Fruit fly (Drosophila melanogaster) whole organism, prepupa: ENCODE measurements around the gene RpS28b.

Experiments
- Blimp-1 ChIP-seq: fragments of 200-800 bp; sonication (Bioruptor generic); optimal IDR thresholded peaks from 3 replicates; lab custom pipeline; 2017; ENCODE audit warnings: missing biosample characterization, missing genetic modification characterization, mild to moderate bottlenecking, moderate library complexity, missing genetic modification reagents
- CG10669 ChIP-seq: fragments of 200-800 bp; sonication (Bioruptor generic); optimal IDR thresholded peaks from 3 replicates; lab custom pipeline; 2018; ENCODE audit warnings: missing biosample characterization, mild to moderate bottlenecking, missing genetic modification characterization, moderate library complexity
- CG11294 ChIP-seq: fragments of 200-800 bp; sonication (Bioruptor generic); IDR thresholded peaks from 2 replicates; pipeline ENCODE4 v1.3.6; 2022; ENCODE audit warnings: missing biosample characterization, missing genetic modification characterization
- CG11762 ChIP-seq: fragments of 200-800 bp; sonication (Bioruptor generic); optimal IDR thresholded peaks from 3 replicates; lab custom pipeline; 2016; ENCODE audit warnings: missing biosample characterization, missing genetic modification characterization; ENCODE audit not compliant: insufficient read depth
- CG11902 ChIP-seq: fragments of 200-800 bp; sonication (Bioruptor generic); optimal IDR thresholded peaks from 3 replicates; lab custom pipeline; 2016; ENCODE audit warnings: missing biosample characterization, missing genetic modification characterization
- CG1621 ChIP-seq: fragments of 200-800 bp; sonication (Bioruptor generic); optimal IDR thresholded peaks from 3 replicates; lab custom pipeline; 2018; ENCODE audit warnings: missing biosample characterization, mild to moderate bottlenecking, missing genetic modification characterization
- CG16779 ChIP-seq: fragments of 200-800 bp; sonication (Bioruptor generic); optimal IDR thresholded peaks from 3 replicates; lab custom pipeline; 2017; ENCODE audit warnings: missing biosample characterization, mild to moderate bottlenecking, missing genetic modification characterization
- CG3032 ChIP-seq: fragments of 200-800 bp; optimal IDR thresholded peaks from 2 replicates; lab custom pipeline; 2019; ENCODE audit warnings: missing biosample characterization, mild to moderate bottlenecking, missing genetic modification characterization, moderate library complexity
- CG31627 ChIP-seq: fragments of 200-800 bp; sonication (Bioruptor generic); optimal IDR thresholded peaks from 3 replicates; lab custom pipeline; 2016; ENCODE audit warnings: missing biosample characterization, missing genetic modification characterization
- CG34406 ChIP-seq: fragments of 200-800 bp; sonication (Bioruptor generic); optimal IDR thresholded peaks from 3 replicates; lab custom pipeline; 2016; ENCODE audit warnings: missing biosample characterization, missing genetic modification characterization
- CG3919 ChIP-seq: fragments of 200-800 bp; sonication (Bioruptor generic); optimal IDR thresholded peaks from 3 replicates; lab custom pipeline; 2016; ENCODE audit warnings: missing biosample characterization, missing genetic modification characterization
- CG4318 ChIP-seq: fragments of 200-800 bp; sonication (Bioruptor generic); optimal IDR thresholded peaks from 3 replicates; lab custom pipeline; 2017; ENCODE audit warnings: missing biosample characterization, mild to moderate bottlenecking, missing genetic modification characterization
- CG6163 ChIP-seq: fragments of 200-800 bp; sonication (Bioruptor generic); IDR thresholded peaks from 3 replicates; pipeline ENCODE4 v1.3.6; 2022; ENCODE audit warnings: missing biosample characterization, missing genetic modification characterization
- CG6276 ChIP-seq: fragments of 200-800 bp; sonication (Bioruptor generic); optimal IDR thresholded peaks from 2 replicates; lab custom pipeline; 2017; ENCODE audit warnings: missing biosample characterization, mild to moderate bottlenecking, missing genetic modification characterization
- CG6792 ChIP-seq: fragments of 200-800 bp; sonication (Bioruptor generic); optimal IDR thresholded peaks from 3 replicates; lab custom pipeline; 2016; ENCODE audit warnings: missing biosample characterization, missing genetic modification characterization
- CG6808 ChIP-seq: fragments of 200-800 bp; sonication (Bioruptor generic); optimal IDR thresholded peaks from 3 replicates; lab custom pipeline; 2017; ENCODE audit warnings: missing biosample characterization, missing genetic modification characterization, mild to moderate bottlenecking, moderate library complexity, missing genetic modification reagents
- CG6854 ChIP-seq: fragments of 200-800 bp; sonication (Bioruptor generic); optimal IDR thresholded peaks from 2 replicates; lab custom pipeline; 2017; ENCODE audit warnings: missing biosample characterization, mild to moderate bottlenecking, missing genetic modification characterization
- CG7368 ChIP-seq: fragments of 200-800 bp; sonication (Bioruptor generic); optimal IDR thresholded peaks from 3 replicates; lab custom pipeline; 2016; ENCODE audit warnings: missing biosample characterization, missing genetic modification characterization
- CG8119 ChIP-seq: fragments of 200-800 bp; sonication (Bioruptor generic); IDR thresholded peaks from 3 replicates; pipeline ENCODE4 v1.3.6; 2022; ENCODE audit warnings: missing biosample characterization, missing genetic modification characterization
- CG8319 ChIP-seq: fragments of 200-800 bp; sonication (Bioruptor generic); optimal IDR thresholded peaks from 3 replicates; lab custom pipeline; 2016; ENCODE audit warnings: missing biosample characterization, missing genetic modification characterization
- CG9139 ChIP-seq: fragments of 200-800 bp; sonication (Bioruptor generic); optimal IDR thresholded peaks from 3 replicates; lab custom pipeline; 2017; ENCODE audit warnings: missing biosample characterization, mild to moderate bottlenecking, missing genetic modification characterization
- Eip78C ChIP-seq: fragments of 200-800 bp; sonication (Bioruptor generic); peaks from one replicate; lab custom pipeline; 2016; ENCODE audit warnings: missing biosample characterization, missing genetic modification characterization
- Ets21C ChIP-seq: fragments of 200-800 bp; sonication (Bioruptor generic); optimal IDR thresholded peaks from 3 replicates; lab custom pipeline; 2016; ENCODE audit warnings: missing biosample characterization, missing genetic modification characterization
- Ets96B ChIP-seq: fragments of 200-800 bp; optimal IDR thresholded peaks from 2 replicates; lab custom pipeline; 2019; ENCODE audit warnings: missing biosample characterization, mild to moderate bottlenecking, missing genetic modification characterization, moderate library complexity
- Gug ChIP-seq: fragments of 200-800 bp; sonication (Bioruptor generic); IDR thresholded peaks from 2 replicates; pipeline ENCODE4 v1.3.6; 2022; ENCODE audit warnings: missing biosample characterization, missing genetic modification characterization
- Hr38 ChIP-seq: sonication (Bioruptor generic); optimal IDR thresholded peaks from 2 replicates; lab custom pipeline; 2016; ENCODE audit warnings: missing biosample characterization, missing genetic modification characterization
- Hr39 ChIP-seq: fragments of 200-800 bp; sonication (Bioruptor generic); optimal IDR thresholded peaks from 2 replicates; lab custom pipeline; 2016; ENCODE audit warnings: missing biosample characterization, missing genetic modification characterization
- Hr4 ChIP-seq: fragments of 200-800 bp; sonication (Bioruptor generic); optimal IDR thresholded peaks from 3 replicates; lab custom pipeline; 2016; ENCODE audit warnings: missing biosample characterization, missing genetic modification characterization
- Lpt ChIP-seq: fragments of 200-800 bp; sonication (Bioruptor generic); optimal IDR thresholded peaks from 3 replicates; lab custom pipeline; 2016; ENCODE audit warnings: missing biosample characterization, missing genetic modification characterization
- Met ChIP-seq: fragments of 200-800 bp; sonication (Bioruptor generic); optimal IDR thresholded peaks from 3 replicates; lab custom pipeline; 2016; ENCODE audit warnings: missing biosample characterization, missing genetic modification characterization
- OdsH ChIP-seq: fragments of 200-800 bp; sonication (Bioruptor generic); optimal IDR thresholded peaks from 3 replicates; lab custom pipeline; 2016; ENCODE audit warnings: missing biosample characterization, missing genetic modification characterization
- Smox ChIP-seq: fragments of 200-800 bp; sonication (Bioruptor generic); optimal IDR thresholded peaks from 3 replicates; lab custom pipeline; 2016; ENCODE audit warnings: missing biosample characterization, missing genetic modification characterization
- Sox102F ChIP-seq: fragments of 200-800 bp; sonication (Bioruptor generic); optimal IDR thresholded peaks from 2 replicates; lab custom pipeline; 2016; ENCODE audit warnings: missing biosample characterization, mild to moderate bottlenecking, missing genetic modification characterization
- Sox14 ChIP-seq: fragments of 200-800 bp; sonication (Bioruptor generic); optimal IDR thresholded peaks from 3 replicates; lab custom pipeline; 2016; ENCODE audit warnings: missing biosample characterization, missing genetic modification characterization
- Sox15 ChIP-seq: fragments of 200-800 bp; sonication (Bioruptor generic); optimal IDR thresholded peaks from 3 replicates; lab custom pipeline; 2016; ENCODE audit warnings: missing biosample characterization, missing genetic modification characterization
- achi ChIP-seq: fragments of 200-800 bp; sonication (Bioruptor generic); optimal IDR thresholded peaks from 3 replicates; lab custom pipeline; 2016; ENCODE audit warnings: missing biosample characterization, missing genetic modification characterization
- acj6 ChIP-seq: fragments of 200-800 bp; sonication (Bioruptor generic); optimal IDR thresholded peaks from 3 replicates; lab custom pipeline; 2016; ENCODE audit warnings: missing biosample characterization, missing genetic modification characterization
- cyc ChIP-seq: fragments of 200-800 bp; sonication (Bioruptor generic); optimal IDR thresholded peaks from 3 replicates; lab custom pipeline; 2016; ENCODE audit warnings: missing biosample characterization, missing genetic modification characterization
- dac ChIP-seq: fragments of 200-800 bp; sonication (Bioruptor generic); optimal IDR thresholded peaks from 2 replicates; lab custom pipeline; 2017; ENCODE audit warnings: missing biosample characterization, mild to moderate bottlenecking, missing genetic modification characterization
- dsx ChIP-seq: fragments of 200-800 bp; optimal IDR thresholded peaks from 3 replicates; lab custom pipeline; 2019; ENCODE audit warnings: missing biosample characterization, mild to moderate bottlenecking, missing genetic modification characterization, moderate library complexity; ENCODE audit not compliant: poor library complexity, severe bottlenecking
- eg ChIP-seq: fragments of 200-800 bp; sonication (Bioruptor generic); IDR thresholded peaks from 3 replicates; pipeline ENCODE4 v1.3.6; 2022; ENCODE audit warnings: missing biosample characterization, missing genetic modification characterization
- esn ChIP-seq: fragments of 200-800 bp; sonication (Bioruptor generic); optimal IDR thresholded peaks from 2 replicates; lab custom pipeline; 2016; ENCODE audit warnings: missing biosample characterization, mild to moderate bottlenecking, missing genetic modification characterization, moderate library complexity
- fd59A ChIP-seq: fragments of 200-800 bp; sonication (Bioruptor generic); optimal IDR thresholded peaks from 2 replicates; lab custom pipeline; 2017; ENCODE audit warnings: missing biosample characterization, mild to moderate bottlenecking, missing genetic modification characterization, missing genetic modification reagents
- fd85E ChIP-seq: fragments of 200-800 bp; sonication (Bioruptor generic); optimal IDR thresholded peaks from 3 replicates; lab custom pipeline; 2016; ENCODE audit warnings: missing biosample characterization, missing genetic modification characterization
- fkh ChIP-seq: fragments of 200-800 bp; sonication (Bioruptor generic); optimal IDR thresholded peaks from 3 replicates; lab custom pipeline; 2017; ENCODE audit warnings: missing biosample characterization, mild to moderate bottlenecking, missing genetic modification characterization, moderate library complexity
- lz ChIP-seq: fragments of 200-800 bp; sonication (Bioruptor generic); optimal IDR thresholded peaks from 3 replicates; lab custom pipeline; 2016; ENCODE audit warnings: missing biosample characterization, missing genetic modification characterization
- net ChIP-seq: fragments of 200-800 bp; sonication (Bioruptor generic); optimal IDR thresholded peaks from 3 replicates; lab custom pipeline; 2016; ENCODE audit warnings: missing biosample characterization, missing genetic modification characterization
- salr ChIP-seq, 2 experiments: fragments of 200-800 bp; sonication (Bioruptor generic); optimal IDR thresholded peaks; 3 replicates each; lab custom pipeline; 2016 to 2018; ENCODE audit warnings: missing biosample characterization in 2 of 2, missing genetic modification characterization in 2 of 2, mild to moderate bottlenecking in 1 of 2
- spab ChIP-seq: fragments of 200-800 bp; sonication (Bioruptor generic); optimal IDR thresholded peaks from 2 replicates; lab custom pipeline; 2017; ENCODE audit warnings: missing biosample characterization, mild to moderate bottlenecking, missing genetic modification characterization, missing genetic modification reagents
- ss ChIP-seq, 2 experiments: fragments of 200-800 bp; sonication (Bioruptor generic); optimal IDR thresholded peaks; 2 replicates in 1 of 2; 3 replicates in 1 of 2; lab custom pipeline; 2017 to 2018; ENCODE audit warnings: mild to moderate bottlenecking in 2 of 2, missing biosample characterization in 2 of 2, missing genetic modification characterization in 2 of 2, moderate library complexity in 1 of 2
- topi ChIP-seq: fragments of 200-800 bp; sonication (Bioruptor generic); optimal IDR thresholded peaks from 3 replicates; lab custom pipeline; 2016; ENCODE audit warnings: missing biosample characterization, missing genetic modification characterization
- vri ChIP-seq: fragments of 200-800 bp; sonication (Bioruptor generic); optimal IDR thresholded peaks from 3 replicates; lab custom pipeline; 2016; ENCODE audit warnings: missing biosample characterization, mild to moderate bottlenecking, missing genetic modification characterization

Gene RpS28b

DNA sequence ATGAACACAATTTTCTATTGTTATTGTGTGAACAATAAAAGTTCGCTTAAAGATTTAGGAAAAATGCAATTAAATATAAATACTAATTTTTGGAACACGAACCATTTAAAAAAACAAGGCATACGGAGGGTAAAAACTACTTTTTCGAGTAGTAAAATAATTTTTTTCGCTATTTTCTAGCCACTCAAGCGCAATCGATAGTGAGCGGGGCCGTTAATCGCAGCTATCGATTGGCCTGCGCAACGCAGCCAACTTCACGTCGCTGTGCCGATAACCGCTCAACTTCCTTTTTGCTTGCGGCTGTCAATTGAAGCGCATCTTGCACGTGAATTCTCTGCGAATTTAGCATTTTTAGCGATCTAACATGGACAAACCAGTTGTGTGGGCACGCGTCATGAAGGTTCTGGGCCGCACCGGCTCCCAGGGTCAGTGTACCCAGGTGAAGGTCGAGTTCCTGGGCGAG, at the start of gene RpS28b:
RpS28b (plus strand) TSS at position 278 of the 463 bp plus-strand sequence.
- TF ChIP-seq Hr4 (GFP tag; lab: Kevin White, UChicago) (peak; percentile 1), Ets96B (tag; lab: Kevin White, UChicago) (no peak), fkh (no peak), Gug (GFP tag; lab: Robert Waterston, UW) (peak; percentile 49), Lpt (GFP tag; lab: Kevin White, UChicago) (peak; percentile 5), CG9139 (peak; percentile 83), vri (GFP tag; lab: Kevin White, UChicago) (no peak), CG6792 (peak; percentile 63), fd59A (GFP tag; lab: Kevin White, UChicago) (peak; percentile 72), Eip78C (GFP tag; lab: Kevin White, UChicago) (peak; percentile 90), net (GFP tag; lab: Kevin White, UChicago) (peak; percentile 80), dac (GFP tag; lab: Kevin White, UChicago) (peak; percentile 61), achi (GFP tag; lab: Kevin White, UChicago) (peak; percentile 49), CG11902 (GFP tag; lab: Kevin White, UChicago) (peak; percentile 58), acj6 (peak; percentile 69), Smox (GFP tag; lab: Kevin White, UChicago) (peak; percentile 62), Sox102F (GFP tag; lab: Kevin White, UChicago) (peak; percentile 83), CG7368 (GFP tag; lab: Kevin White, UChicago) (peak; percentile 78), Sox15 (peak; percentile 23), spab (GFP tag; lab: Kevin White, UChicago) (peak; percentile 59), CG11762 (GFP tag; lab: Kevin White, UChicago) (peak; percentile 47), CG1621 (tag; lab: Kevin White, UChicago) (peak; percentile 67), CG6854 (GFP tag; lab: Kevin White, UChicago) (peak; percentile 96), esn (GFP tag; lab: Kevin White, UChicago) (peak; percentile 87), Blimp-1 (GFP tag; lab: Kevin White, UChicago) (peak; percentile 66), OdsH (GFP tag; lab: Kevin White, UChicago) (peak; percentile 74), Hr38 (no peak), CG6276 (GFP tag; lab: Kevin White, UChicago) (no peak), CG3032 (tag; lab: Kevin White, UChicago) (peak; percentile 56), CG6808 (GFP tag; lab: Kevin White, UChicago) (peak; percentile 75), Ets21C (GFP tag; lab: Kevin White, UChicago) (peak; percentile 35), CG6163 (GFP tag; lab: Robert Waterston, UW) (peak; percentile 92), Hr39 (GFP tag; lab: Kevin White, UChicago) (peak; percentile 76), cyc (peak; percentile 86), topi (GFP tag; lab: Kevin White, UChicago) (peak; percentile 89), ss (GFP tag; optimal IDR thresholded peaks at IDR 0.05; lab: Kevin White, UChicago) (peak; percentile 85 to 91), CG8119 (GFP tag; lab: Robert Waterston, UW) (peak; percentile 47; the same call in 2 of the 3 replicates), CG16779 (peak; percentile 85), eg (GFP tag; lab: Robert Waterston, UW) (peak; percentile 91), CG10669 (GFP tag; lab: Kevin White, UChicago) (peak; percentile 79), lz (peak; percentile 89), Sox14 (GFP tag; lab: Kevin White, UChicago) (peak; percentile 58), salr (GFP tag; optimal IDR thresholded peaks at IDR 0.05; lab: Kevin White, UChicago) (peak; percentile 38 to 86), CG34406 (peak; percentile 79), dsx (GFP tag; lab: Kevin White, UChicago) (peak; percentile 47), CG3919 (GFP tag; lab: Kevin White, UChicago) (peak; percentile 88), CG8319 (GFP tag; lab: Kevin White, UChicago) (peak; percentile 74), CG31627 (peak; percentile 82), CG4318 (GFP tag; lab: Kevin White, UChicago) (no peak), Met (peak; percentile 79), CG11294 (GFP tag; lab: Robert Waterston, UW) (peak; percentile 59), fd85E (GFP tag; lab: Kevin White, UChicago) (peak; percentile 9)
